Fruit fly (Drosophila melanogaster) whole organism, adult: ENCODE results near the gene Asator.

Source experiments
- CG11617 ChIP-seq: fragments of 200-800 bp; sonication (Bioruptor generic); optimal IDR thresholded peaks from 2 replicates; lab custom pipeline; 2017; ENCODE audit warnings: mild to moderate bottlenecking, missing biosample characterization, missing genetic modification reagents, missing genetic modification characterization
- CG12768 ChIP-seq: fragments of 200-800 bp; sonication (Bioruptor generic); optimal IDR thresholded peaks from 2 replicates; lab custom pipeline; 2017; ENCODE audit warnings: missing biosample characterization, missing genetic modification characterization, mild to moderate bottlenecking, moderate library complexity, missing genetic modification reagents
- CG14711 ChIP-seq: fragments of 200-800 bp; sonication (Bioruptor generic); optimal IDR thresholded peaks from 2 replicates; lab custom pipeline; 2018; ENCODE audit warnings: missing biosample characterization, mild to moderate bottlenecking, missing genetic modification characterization, moderate library complexity
- CG1620 ChIP-seq: fragments of 200-800 bp; sonication (Bioruptor generic); optimal IDR thresholded peaks from 2 replicates; lab custom pipeline; 2016; ENCODE audit warnings: missing biosample characterization, missing genetic modification characterization
- CG33017 ChIP-seq: fragments of 200-800 bp; sonication (Bioruptor generic); optimal IDR thresholded peaks from 2 replicates; lab custom pipeline; 2018; ENCODE audit warnings: missing biosample characterization, mild to moderate bottlenecking, missing genetic modification characterization, moderate library complexity
- CG5204 ChIP-seq: fragments of 200-800 bp; sonication (Bioruptor generic); optimal IDR thresholded peaks from 2 replicates; lab custom pipeline; 2016; ENCODE audit warnings: missing biosample characterization, missing genetic modification characterization
- CG7045 ChIP-seq: fragments of 200-800 bp; sonication (Bioruptor generic); optimal IDR thresholded peaks from 2 replicates; lab custom pipeline; 2017; ENCODE audit warnings: missing biosample characterization, mild to moderate bottlenecking, missing genetic modification characterization
- CG7101 ChIP-seq: fragments of 200-800 bp; sonication (Bioruptor generic); optimal IDR thresholded peaks from 2 replicates; lab custom pipeline; 2018; ENCODE audit warnings: missing biosample characterization, mild to moderate bottlenecking, missing genetic modification characterization, moderate library complexity
- Clk ChIP-seq: fragments of 200-800 bp; sonication (Bioruptor generic); optimal IDR thresholded peaks from 2 replicates; lab custom pipeline; 2017; ENCODE audit warnings: missing biosample characterization, missing genetic modification characterization
- Crg-1 ChIP-seq: fragments of 200-800 bp; sonication (Bioruptor generic); optimal IDR thresholded peaks from 2 replicates; lab custom pipeline; 2016; ENCODE audit warnings: missing biosample characterization, missing genetic modification characterization
- Hr96 ChIP-seq: fragments of 200-800 bp; sonication (Bioruptor generic); optimal IDR thresholded peaks from 2 replicates; lab custom pipeline; 2016; ENCODE audit warnings: missing biosample characterization, missing genetic modification characterization
- Mnt ChIP-seq: fragments of 200-800 bp; sonication (Bioruptor generic); optimal IDR thresholded peaks from 2 replicates; lab custom pipeline; 2016; ENCODE audit warnings: missing biosample characterization, mild to moderate bottlenecking, missing genetic modification characterization
- bab1 ChIP-seq: fragments of 200-800 bp; sonication (Bioruptor generic); optimal IDR thresholded peaks from 3 replicates; lab custom pipeline; 2019; ENCODE audit warnings: missing biosample characterization, mild to moderate bottlenecking, missing genetic modification characterization, moderate library complexity
- cic ChIP-seq: fragments of 200-800 bp; sonication (Bioruptor generic); optimal IDR thresholded peaks from 2 replicates; lab custom pipeline; 2017; ENCODE audit warnings: missing biosample characterization, mild to moderate bottlenecking, missing genetic modification characterization, moderate library complexity
- cnc ChIP-seq, 2 experiments: fragments of >200 bp; optimal IDR thresholded peaks; 2 replicates each; lab custom pipeline; 2017
- kay ChIP-seq: fragments of 200-800 bp; sonication (Bioruptor generic); peaks from one replicate; lab custom pipeline; 2016; ENCODE audit warnings: missing biosample characterization, missing genetic modification characterization, borderline replicate concordance
- ovo ChIP-seq: fragments of 200-800 bp; sonication (Bioruptor generic); optimal IDR thresholded peaks from 2 replicates; lab custom pipeline; 2016; ENCODE audit warnings: missing biosample characterization, missing genetic modification characterization
- pad ChIP-seq: fragments of 200-800 bp; sonication (Bioruptor generic); optimal IDR thresholded peaks from 3 replicates; lab custom pipeline; 2017; ENCODE audit warnings: missing biosample characterization, missing genetic modification characterization, mild to moderate bottlenecking, moderate library complexity, missing genetic modification reagents
- tj ChIP-seq: fragments of 200-800 bp; sonication (Bioruptor generic); optimal IDR thresholded peaks from 3 replicates; lab custom pipeline; 2017; ENCODE audit warnings: missing biosample characterization, mild to moderate bottlenecking, missing genetic modification characterization, moderate library complexity
- toe ChIP-seq: fragments of 200-800 bp; sonication (Bioruptor generic); optimal IDR thresholded peaks from 2 replicates; lab custom pipeline; 2016; ENCODE audit warnings: missing biosample characterization, missing genetic modification characterization

The Asator gene

DNA sequence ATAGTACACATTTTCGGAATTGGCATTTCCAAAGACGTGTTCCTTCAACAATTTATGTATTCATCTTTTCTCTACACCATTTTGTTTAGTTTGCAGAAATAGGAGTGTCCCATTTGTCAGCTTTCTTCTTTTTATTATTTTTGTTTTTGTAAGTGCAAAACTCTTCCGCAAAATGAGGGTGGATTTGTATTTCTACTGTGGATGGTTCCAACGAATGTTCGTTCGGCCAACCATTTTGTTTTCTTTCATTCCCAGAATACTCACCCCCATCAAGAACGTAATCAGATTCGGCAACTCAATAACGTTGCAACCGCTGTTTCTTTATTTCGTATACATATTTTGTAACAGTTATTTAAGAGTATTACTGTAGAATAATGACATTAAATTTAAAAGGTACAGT, 60.5 kb downstream of the Asator start:
- no peak for TF ChIP-seq Hr96
- TF ChIP-seq CG1620 (GFP tag; lab: Kevin White, UChicago) = no peak
- no peak for TF ChIP-seq CG11617 (GFP tag; lab: Kevin White, UChicago)
- no peak for TF ChIP-seq CG7101
- no peak for TF ChIP-seq ovo (GFP tag; lab: Kevin White, UChicago)
- TF ChIP-seq Clk (GFP tag; lab: Kevin White, UChicago) = no peak
- no peak for TF ChIP-seq CG7045 (GFP tag; lab: Kevin White, UChicago)

DNA sequence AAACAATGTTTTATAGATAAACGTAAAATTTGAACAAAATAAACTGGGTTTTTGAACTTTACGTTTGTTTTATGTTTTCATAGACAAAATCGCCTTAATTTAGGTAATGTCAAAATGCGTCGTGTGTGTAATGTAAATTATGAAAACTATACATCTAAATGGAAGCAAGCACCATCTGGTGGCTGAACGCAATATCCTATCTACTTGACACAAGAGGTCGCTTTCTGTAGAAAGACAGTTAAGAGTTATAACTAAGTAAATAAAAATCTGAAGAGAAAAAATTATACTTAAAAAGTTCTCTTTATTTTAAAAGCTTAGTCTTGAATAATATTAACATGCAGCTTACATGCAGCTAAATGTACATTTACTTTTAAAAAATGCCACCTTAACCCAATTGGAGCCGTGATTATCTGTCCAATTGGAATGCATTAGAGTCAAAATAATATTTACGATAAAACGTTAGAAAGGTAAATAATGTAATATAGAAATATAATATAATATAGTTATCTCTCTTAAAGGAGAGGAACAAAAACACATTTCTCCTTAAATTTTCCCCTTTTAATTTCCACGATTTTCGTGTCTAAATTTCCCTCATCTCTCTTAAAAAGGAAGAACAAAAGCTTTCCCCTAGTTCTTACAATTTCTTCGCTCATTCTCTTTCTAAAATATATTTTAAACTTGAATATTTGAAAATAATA, 64.0 kb downstream of the Asator start:
- TF ChIP-seq Hr96 (peak; percentile 82), CG14711 (tag; lab: Kevin White, UChicago) (peak; percentile 64), Clk (GFP tag; lab: Kevin White, UChicago) (no peak), CG11617 (GFP tag; lab: Kevin White, UChicago) (no peak), toe (GFP tag; lab: Kevin White, UChicago) (peak; percentile 71), pad (GFP tag; lab: Kevin White, UChicago) (peak; percentile 92), CG7045 (GFP tag; lab: Kevin White, UChicago) (peak; percentile 60), CG7101 (peak; percentile 58), Crg-1 (GFP tag; lab: Kevin White, UChicago) (peak; percentile 62), CG5204 (GFP tag; lab: Kevin White, UChicago) (peak; percentile 64), Mnt (GFP tag; lab: Kevin White, UChicago) (peak; percentile 14), tj (GFP tag; lab: Kevin White, UChicago) (no peak), cic (GFP tag; lab: Kevin White, UChicago) (no peak), CG1620 (GFP tag; lab: Kevin White, UChicago) (peak; percentile 84), bab1 (GFP tag; lab: Kevin White, UChicago) (peak; percentile 88), CG33017 (no peak), CG12768 (no peak), kay (no peak), cnc (optimal IDR thresholded peaks at IDR 0.05; lab: Kevin White, UChicago) (no peak), ovo (GFP tag; lab: Kevin White, UChicago) (peak; percentile 53)

DNA sequence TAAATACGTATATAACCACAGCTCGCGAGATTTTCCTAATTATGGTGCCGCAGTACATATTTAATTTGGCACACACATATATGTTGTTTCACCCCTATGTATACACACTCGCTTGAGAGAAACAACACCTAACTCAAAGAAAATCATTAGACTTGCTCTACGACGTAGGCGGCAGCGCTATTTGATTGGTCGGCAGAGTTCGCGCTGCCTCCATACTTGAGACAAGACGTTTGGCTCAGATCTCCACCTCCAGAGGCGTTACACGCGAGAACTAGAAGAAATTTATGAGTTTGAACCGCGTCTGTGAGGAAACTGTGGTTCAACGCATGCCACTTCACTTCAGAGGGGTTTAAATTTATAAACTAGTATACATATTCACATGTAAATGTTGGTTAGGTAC, 65.5 kb downstream of the Asator start:
- TF ChIP-seq tj (GFP tag; lab: Kevin White, UChicago) = no peak
- no peak for TF ChIP-seq Mnt (GFP tag; lab: Kevin White, UChicago)
- TF ChIP-seq CG33017 = no peak
- no peak for TF ChIP-seq CG11617 (GFP tag; lab: Kevin White, UChicago)
- no peak for TF ChIP-seq cnc (optimal IDR thresholded peaks at IDR 0.05; lab: Kevin White, UChicago)
- TF ChIP-seq toe (GFP tag; lab: Kevin White, UChicago) = no peak

DNA sequence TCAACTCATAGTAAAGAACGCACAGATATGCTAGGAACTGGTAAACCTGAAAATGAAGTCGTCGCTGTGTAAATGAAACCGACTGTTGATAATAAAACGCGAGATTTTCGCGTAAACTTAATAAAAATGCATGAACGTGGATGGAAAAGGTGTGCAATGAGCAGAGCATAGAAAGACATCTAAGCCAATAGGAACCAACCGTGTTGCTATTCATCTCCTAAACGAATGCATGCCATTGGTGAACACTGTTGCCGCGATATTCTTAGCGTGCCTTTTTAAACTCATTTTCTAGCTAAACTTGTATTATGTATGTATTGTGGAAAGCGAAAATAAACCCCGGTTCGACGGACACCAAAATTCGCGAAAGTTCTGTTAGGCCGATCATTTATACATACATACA, 67.0 kb downstream of the Asator start:
- TF ChIP-seq pad (GFP tag; lab: Kevin White, UChicago) (no peak), CG1620 (GFP tag; lab: Kevin White, UChicago) (no peak), CG7101 (no peak), CG11617 (GFP tag; lab: Kevin White, UChicago) (no peak), Clk (GFP tag; lab: Kevin White, UChicago) (no peak), cnc (optimal IDR thresholded peaks at IDR 0.05; lab: Kevin White, UChicago) (no peak), CG14711 (tag; lab: Kevin White, UChicago) (no peak), bab1 (GFP tag; lab: Kevin White, UChicago) (no peak), CG33017 (no peak), CG12768 (no peak), tj (GFP tag; lab: Kevin White, UChicago) (no peak), kay (no peak), Hr96 (no peak), CG5204 (GFP tag; lab: Kevin White, UChicago) (no peak), CG7045 (GFP tag; lab: Kevin White, UChicago) (no peak), Mnt (GFP tag; lab: Kevin White, UChicago) (no peak), Crg-1 (GFP tag; lab: Kevin White, UChicago) (no peak), toe (GFP tag; lab: Kevin White, UChicago) (no peak)

DNA sequence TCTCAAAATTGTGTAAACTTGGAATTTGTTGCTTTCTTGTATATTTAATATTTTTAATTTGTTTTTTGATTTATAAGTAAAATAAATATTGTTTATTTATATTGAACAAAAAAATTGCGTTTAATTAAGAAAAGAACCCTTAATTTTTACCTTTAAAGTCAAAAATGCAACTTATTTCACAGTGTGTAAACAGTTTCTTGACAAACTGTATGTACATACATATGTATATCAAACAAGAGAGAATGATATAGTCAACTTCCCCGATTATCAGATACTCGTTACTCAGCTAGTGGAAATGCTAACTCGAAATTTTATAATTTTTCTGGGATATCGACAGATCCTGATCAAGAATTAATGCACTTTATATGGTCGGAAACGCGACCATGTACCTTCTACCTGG, 67.8 kb downstream of the Asator start:
- no peak for TF ChIP-seq CG7101
- TF ChIP-seq Hr96 = no peak
- TF ChIP-seq CG5204 (GFP tag; lab: Kevin White, UChicago) = no peak
- TF ChIP-seq toe (GFP tag; lab: Kevin White, UChicago) = no peak
- no peak for TF ChIP-seq cic (GFP tag; lab: Kevin White, UChicago)
- no peak for TF ChIP-seq CG11617 (GFP tag; lab: Kevin White, UChicago)
- no peak for TF ChIP-seq CG1620 (GFP tag; lab: Kevin White, UChicago)
- TF ChIP-seq CG7045 (GFP tag; lab: Kevin White, UChicago) = no peak
- TF ChIP-seq tj (GFP tag; lab: Kevin White, UChicago) = no peak
- TF ChIP-seq pad (GFP tag; lab: Kevin White, UChicago) = no peak
- TF ChIP-seq CG14711 (tag; lab: Kevin White, UChicago) = no peak
- no peak for TF ChIP-seq CG33017
- no peak for TF ChIP-seq Mnt (GFP tag; lab: Kevin White, UChicago)
- no peak for TF ChIP-seq kay
- TF ChIP-seq ovo (GFP tag; lab: Kevin White, UChicago) = no peak
- no peak for TF ChIP-seq CG12768
- no peak for TF ChIP-seq bab1 (GFP tag; lab: Kevin White, UChicago)
- no peak for TF ChIP-seq Crg-1 (GFP tag; lab: Kevin White, UChicago)
- TF ChIP-seq cnc (optimal IDR thresholded peaks at IDR 0.05; lab: Kevin White, UChicago) = no peak
